Worm (Caenorhabditis elegans) whole organism, L1 larva: ENCODE data around the gene best-24.

ENCODE experiments used
- C04F5.9 ChIP-seq: sonication (generic microtip); optimal IDR thresholded peaks from 2 replicates; lab custom pipeline; 2016; ENCODE audit warnings: missing genetic modification characterization, missing compliant biosample characterization
- C16A3.4 ChIP-seq: fragments of 150-350 bp; optimal IDR thresholded peaks from 2 replicates; lab custom pipeline; 2014; ENCODE audit warnings: missing biosample characterization, missing genetic modification characterization
- C34B4.2 ChIP-seq: sonication (generic microtip); optimal IDR thresholded peaks from 2 replicates; lab custom pipeline; 2017; ENCODE audit warnings: mild to moderate bottlenecking, missing genetic modification characterization, missing compliant biosample characterization
- F16B12.6 ChIP-seq: fragments of 150-350 bp; optimal IDR thresholded peaks from 2 replicates; lab custom pipeline; 2014; ENCODE audit warnings: missing biosample characterization, missing genetic modification characterization
- aly-2 ChIP-seq: fragments of 150-350 bp; optimal IDR thresholded peaks from 2 replicates; lab custom pipeline; 2014; ENCODE audit warnings: missing biosample characterization, missing genetic modification characterization
- ama-1 ChIP-seq: fragments of 150-350 bp; optimal IDR thresholded peaks from 2 replicates; lab custom pipeline; 2014
- blmp-1 ChIP-seq: fragments of 150-350 bp; optimal IDR thresholded peaks from 2 replicates; lab custom pipeline; 2014; ENCODE audit warnings: missing biosample characterization, missing genetic modification characterization
- ceh-90 ChIP-seq: sonication (generic microtip); optimal IDR thresholded peaks from 2 replicates; lab custom pipeline; 2016; ENCODE audit warnings: missing genetic modification characterization, missing compliant biosample characterization
- dpl-1 ChIP-seq, 3 experiments: fragments of 150-350 bp in 2 of 3; sonication (generic microtip) in 1 of 3; optimal IDR thresholded peaks; 2 replicates each; lab custom pipeline; 2014 to 2017; ENCODE audit warnings: missing biosample characterization in 3 of 3, missing genetic modification characterization in 3 of 3, missing genetic modification reagents in 3 of 3
- egl-13 ChIP-seq: sonication (generic microtip); optimal IDR thresholded peaks from 2 replicates; lab custom pipeline; 2016; ENCODE audit warnings: missing genotype, missing genetic modification reagents, missing genetic modification characterization, missing compliant biosample characterization
- fkh-8 ChIP-seq: sonication (generic microtip); optimal IDR thresholded peaks from 2 replicates; lab custom pipeline; 2016; ENCODE audit warnings: mild to moderate bottlenecking, missing genetic modification characterization, missing compliant biosample characterization
- hlh-17 ChIP-seq: fragments of 200-800 bp; sonication (Bioruptor generic); optimal IDR thresholded peaks from 2 replicates; lab custom pipeline; 2018; ENCODE audit warnings: missing genetic modification characterization, mild to moderate bottlenecking, missing compliant biosample characterization, moderate library complexity, borderline replicate concordance
- hlh-4 ChIP-seq: sonication (generic microtip); optimal IDR thresholded peaks from 2 replicates; lab custom pipeline; 2016; ENCODE audit warnings: mild to moderate bottlenecking, missing genetic modification characterization, missing compliant biosample characterization
- irx-1 ChIP-seq: sonication (generic microtip); optimal IDR thresholded peaks from 2 replicates; lab custom pipeline; 2016; ENCODE audit warnings: missing genetic modification characterization, missing compliant biosample characterization
- isw-1 ChIP-seq: fragments of 200-800 bp; sonication (Bioruptor generic); IDR thresholded peaks from 2 replicates; pipeline ENCODE4 v1.3.6; 2022; ENCODE audit warnings: missing genetic modification characterization, missing compliant biosample characterization
- lin-14 ChIP-seq: fragments of 200-800 bp; sonication (Bioruptor generic); optimal IDR thresholded peaks from 2 replicates; lab custom pipeline; 2018; ENCODE audit warnings: mild to moderate bottlenecking, missing genetic modification characterization, moderate library complexity, missing compliant biosample characterization
- lin-15B ChIP-seq: fragments of 150-350 bp; sonication (generic microtip); optimal IDR thresholded peaks from 3 replicates; lab custom pipeline; 2014; ENCODE audit warnings: missing biosample characterization, missing genetic modification characterization
- lin-35 ChIP-seq, 2 experiments: fragments of 150-350 bp; optimal IDR thresholded peaks; 2 replicates each; lab custom pipeline; 2014; ENCODE audit warnings: missing biosample characterization in 2 of 2, missing genetic modification characterization in 2 of 2, missing genetic modification reagents in 2 of 2
- lin-39 ChIP-seq: fragments of 150-350 bp; optimal IDR thresholded peaks from 2 replicates; lab custom pipeline; 2014; ENCODE audit warnings: missing biosample characterization, missing genetic modification reagents, missing genetic modification characterization
- lir-3 ChIP-seq: sonication (generic microtip); optimal IDR thresholded peaks from 2 replicates; lab custom pipeline; 2016; ENCODE audit warnings: mild to moderate bottlenecking, missing genetic modification characterization, moderate library complexity, missing compliant biosample characterization; ENCODE audit not compliant: poor library complexity
- lsy-2 ChIP-seq, 2 experiments: fragments of 150-350 bp; optimal IDR thresholded peaks; 2 replicates each; lab custom pipeline; 2014; ENCODE audit warnings: missing biosample characterization in 2 of 2, missing genetic modification characterization in 2 of 2
- mdl-1 ChIP-seq, 2 experiments: fragments of 150-350 bp; optimal IDR thresholded peaks; 2 replicates each; lab custom pipeline; 2014 to 2017; ENCODE audit warnings: missing biosample characterization in 2 of 2, missing genetic modification characterization in 2 of 2, inconsistent platforms in 1 of 2
- mep-1 ChIP-seq: fragments of 150-350 bp; optimal IDR thresholded peaks from 2 replicates; lab custom pipeline; 2014; ENCODE audit warnings: missing biosample characterization, missing genetic modification characterization
- nhr-11 ChIP-seq: fragments of 150-350 bp; optimal IDR thresholded peaks from 2 replicates; lab custom pipeline; 2014; ENCODE audit warnings: missing biosample characterization, missing genetic modification characterization
- nhr-12 ChIP-seq: sonication (generic microtip); optimal IDR thresholded peaks from 2 replicates; lab custom pipeline; 2017; ENCODE audit warnings: missing biosample characterization, missing genetic modification characterization
- nhr-19 ChIP-seq: fragments of 200-800 bp; sonication (Bioruptor generic); conservative IDR thresholded peaks from 2 replicates; pipeline ENCODE4 v1.3.6; 2022; ENCODE audit warnings: missing genetic modification characterization, missing compliant biosample characterization
- nhr-20 ChIP-seq: sonication (generic microtip); optimal IDR thresholded peaks from 2 replicates; lab custom pipeline; 2016; ENCODE audit warnings: mild to moderate bottlenecking, missing genetic modification characterization, missing compliant biosample characterization
- nhr-237 ChIP-seq: fragments of 150-350 bp; optimal IDR thresholded peaks from 2 replicates; lab custom pipeline; 2014; ENCODE audit warnings: missing biosample characterization, missing genetic modification characterization
- nhr-28 ChIP-seq: fragments of 150-350 bp; optimal IDR thresholded peaks from 2 replicates; lab custom pipeline; 2014; ENCODE audit warnings: missing biosample characterization, missing genetic modification characterization
- nhr-47 ChIP-seq: sonication (generic microtip); optimal IDR thresholded peaks from 2 replicates; lab custom pipeline; 2016; ENCODE audit warnings: mild to moderate bottlenecking, missing genetic modification characterization, moderate library complexity, missing compliant biosample characterization
- nhr-71 ChIP-seq: sonication (generic microtip); optimal IDR thresholded peaks from 2 replicates; lab custom pipeline; 2016; ENCODE audit warnings: mild to moderate bottlenecking, missing genetic modification characterization, moderate library complexity, missing compliant biosample characterization
- nhr-77 ChIP-seq: fragments of 150-350 bp; optimal IDR thresholded peaks from 2 replicates; lab custom pipeline; 2014; ENCODE audit warnings: missing biosample characterization, missing genetic modification characterization
- nhr-90 ChIP-seq: sonication (generic microtip); optimal IDR thresholded peaks from 2 replicates; lab custom pipeline; 2016; ENCODE audit warnings: mild to moderate bottlenecking, missing genetic modification characterization, missing compliant biosample characterization; ENCODE audit not compliant: poor library complexity
- rnt-1 ChIP-seq: sonication (generic microtip); optimal IDR thresholded peaks from 2 replicates; lab custom pipeline; 2016; ENCODE audit warnings: mild to moderate bottlenecking, missing genetic modification characterization, moderate library complexity, missing compliant biosample characterization
- snpc-4 ChIP-seq: fragments of 150-350 bp; optimal IDR thresholded peaks from 2 replicates; lab custom pipeline; 2014; ENCODE audit warnings: missing biosample characterization, missing genetic modification characterization
- snu-23 ChIP-seq: sonication (generic microtip); optimal IDR thresholded peaks from 2 replicates; lab custom pipeline; 2016; ENCODE audit warnings: missing genetic modification characterization, missing compliant biosample characterization
- sptf-1 ChIP-seq: fragments of 150-350 bp; optimal IDR thresholded peaks from 2 replicates; lab custom pipeline; 2014; ENCODE audit warnings: missing biosample characterization, missing genetic modification characterization
- sup-37 ChIP-seq: fragments of 200-800 bp; sonication (Bioruptor generic); optimal IDR thresholded peaks from 2 replicates; lab custom pipeline; 2018; ENCODE audit warnings: mild to moderate bottlenecking, missing genetic modification characterization, missing compliant biosample characterization
- swsn-7 ChIP-seq: sonication (generic microtip); optimal IDR thresholded peaks from 2 replicates; lab custom pipeline; 2016; ENCODE audit warnings: missing genetic modification characterization, missing compliant biosample characterization
- tbx-2 ChIP-seq: sonication (generic microtip); optimal IDR thresholded peaks from 2 replicates; lab custom pipeline; 2016; ENCODE audit warnings: missing genetic modification characterization, missing compliant biosample characterization
- unc-130 ChIP-seq: fragments of 150-350 bp; optimal IDR thresholded peaks from 2 replicates; lab custom pipeline; 2017; ENCODE audit warnings: missing biosample characterization, missing genetic modification characterization, inconsistent platforms
- vab-15 ChIP-seq: sonication (generic microtip); optimal IDR thresholded peaks from 2 replicates; lab custom pipeline; 2017; ENCODE audit warnings: missing genotype, mild to moderate bottlenecking, missing genetic modification characterization, missing compliant biosample characterization
- xbp-1 ChIP-seq: sonication (generic microtip); optimal IDR thresholded peaks from 2 replicates; lab custom pipeline; 2016; ENCODE audit warnings: missing genetic modification characterization, missing compliant biosample characterization
- zip-4 ChIP-seq: fragments of 200-800 bp; sonication (Bioruptor generic); optimal IDR thresholded peaks from 2 replicates; lab custom pipeline; 2018; ENCODE audit warnings: mild to moderate bottlenecking, missing genetic modification characterization, moderate library complexity, missing compliant biosample characterization
- ztf-11 ChIP-seq, 2 experiments: sonication (generic microtip); optimal IDR thresholded peaks; 2 replicates each; lab custom pipeline; 2016 to 2017; ENCODE audit warnings: missing genetic modification characterization in 2 of 2, missing biosample characterization in 1 of 2, missing compliant biosample characterization in 1 of 2

Gene best-24

ce11 chrIII:7928549-7929129 lies 27.8 kb downstream of the best-24 start, which contains the start of the genes C29E4.13 and npp-15 (continued):
- TF ChIP-seq nhr-237 (no peak), lir-3 (no peak), C16A3.4 (peak; percentile 55), hlh-17 (GFP tag; lab: Kevin White, UChicago) (no peak), ztf-11 (tag; optimal IDR thresholded peaks at IDR 0.05; lab: Kevin White, UChicago) (no peak), ceh-90 (tag; lab: Kevin White, UChicago) (no peak), nhr-77 (no peak)

- TF ChIP-seq aly-2 (tag; lab: Kevin White, UChicago) (no peak), lin-35 (GFP tag; optimal IDR thresholded peaks at IDR 0.05; lab: Kevin White, UChicago) (peak in 1 of 2 experiments; percentile 11)
- TF ChIP-seq, all 84 proteins: peak for 1
Observed at ce11 chrIII:7933235-7933634, 32.4 kb downstream of the best-24 start, which contains the start of gene ran-2. ran-2 (plus strand) TSS chrIII:7933535.

- no peak for TF ChIP-seq xbp-1 (tag; lab: Kevin White, UChicago)
- TF ChIP-seq hlh-4 (tag; lab: Kevin White, UChicago), result no peak
- no peak for TF ChIP-seq snu-23 (GFP tag; lab: Kevin White, UChicago)
- TF ChIP-seq mep-1 (tag; lab: Kevin White, UChicago), result no peak
Observed at ce11 chrIII:7937548-7937947, 36.7 kb downstream of the best-24 start, which contains the start of gene C29E4.10. C29E4.10 (plus strand) TSS chrIII:7937848.

ce11 chrIII:7940819-7941218 lies 40.0 kb downstream of the best-24 start, which contains the start of gene C29E4.12:
C29E4.12 (plus strand) TSS chrIII:7941151.
- TF ChIP-seq nhr-11 (tag; lab: Kevin White, UChicago) (peak; percentile 59), vab-15 (no peak), snu-23 (GFP tag; lab: Kevin White, UChicago) (peak; percentile 83), nhr-71 (tag; lab: Kevin White, UChicago) (peak; percentile 82), lin-15B (tag; lab: Kevin White, UChicago) (peak; percentile 91), hlh-4 (tag; lab: Kevin White, UChicago) (no peak), nhr-90 (peak; percentile 70), snpc-4 (tag; lab: Kevin White, UChicago) (peak; percentile 27), rnt-1 (tag; lab: Kevin White, UChicago) (peak; percentile 87), egl-13 (peak; percentile 26), zip-4 (peak; percentile 25), sptf-1 (no peak), irx-1 (tag; lab: Kevin White, UChicago) (peak; percentile 62), lin-39 (tag; lab: Kevin White, UChicago) (peak; percentile 41), C16A3.4 (peak; percentile 82), unc-130 (tag; lab: Kevin White, UChicago) (peak; percentile 40), C04F5.9 (tag; lab: Kevin White, UChicago) (peak; percentile 63), mdl-1 (tag; optimal IDR thresholded peaks at IDR 0.05; lab: Kevin White, UChicago) (peak in 1 of 2 experiments; percentile 66), lin-14 (GFP tag; lab: Kevin White, UChicago) (no peak), F16B12.6 (tag; lab: Kevin White, UChicago) (peak; percentile 62), swsn-7 (tag; lab: Kevin White, UChicago) (peak; percentile 71), nhr-28 (tag; lab: Kevin White, UChicago) (no peak), lin-35 (GFP tag; optimal IDR thresholded peaks at IDR 0.05; lab: Kevin White, UChicago) (peak; percentile 98 to 99), blmp-1 (tag; lab: Kevin White, UChicago) (peak; percentile 51), nhr-20 (tag; lab: Kevin White, UChicago) (peak; percentile 74), nhr-237 (peak; percentile 62), isw-1 (GFP tag; lab: Robert Waterston, UW) (peak; percentile 82), ama-1 (lab: Kevin White, UChicago) (no peak), sup-37 (GFP tag; lab: Kevin White, UChicago) (no peak), lsy-2 (tag; optimal IDR thresholded peaks at IDR 0.05; lab: Kevin White, UChicago) (peak; percentile 84 to 92), lir-3 (peak; percentile 61), fkh-8 (peak; percentile 62), tbx-2 (tag; lab: Kevin White, UChicago) (peak; percentile 77), dpl-1 (GFP tag; optimal IDR thresholded peaks at IDR 0.05; lab: Kevin White, UChicago) (peak; percentile 96 to 98 (median 98)), nhr-47 (peak; percentile 84), C34B4.2 (no peak), nhr-19 (peak; percentile 79), nhr-12 (no peak), mep-1 (tag; lab: Kevin White, UChicago) (peak; percentile 52)
